Worm (Caenorhabditis elegans) whole organism, early embryonic: ENCODE results near the gene K09H11.6.
"Not testable (repeated sequence)": the region's sequence is repeated elsewhere in the genome, so short reads cannot be mapped to it uniquely, and the experiment has no call there.

Experiments used
- aly-1 ChIP-seq: sonication (generic microtip); optimal IDR thresholded peaks from 2 replicates; lab custom pipeline; 2016; ENCODE audit warnings: missing genetic modification characterization, missing compliant biosample characterization
- ama-1 ChIP-seq: fragments of 150-350 bp; optimal IDR thresholded peaks from 2 replicates; lab custom pipeline; 2014
- flt-1 ChIP-seq: fragments of 200-800 bp; sonication (Bioruptor generic); IDR thresholded peaks from 2 replicates; pipeline ENCODE4 v1.3.6; 2022; ENCODE audit warnings: missing genetic modification characterization, missing compliant biosample characterization
- hmbx-1 ChIP-seq: sonication (generic microtip); optimal IDR thresholded peaks from 2 replicates; lab custom pipeline; 2016; ENCODE audit warnings: mild to moderate bottlenecking, missing genetic modification characterization, missing compliant biosample characterization
- hmg-4 ChIP-seq: fragments of 200-800 bp; sonication (Bioruptor generic); optimal IDR thresholded peaks from 2 replicates; lab custom pipeline; 2018; ENCODE audit warnings: mild to moderate bottlenecking, missing genetic modification characterization, missing compliant biosample characterization
- sea-1 ChIP-seq: fragments of 200-800 bp; sonication (Bioruptor generic); conservative IDR thresholded peaks from 2 replicates; pipeline ENCODE4 v1.3.6; 2022; ENCODE audit warnings: missing genetic modification characterization, missing compliant biosample characterization
- tbx-37 ChIP-seq: fragments of 200-800 bp; sonication (Bioruptor generic); conservative IDR thresholded peaks from 2 replicates; pipeline ENCODE4 v1.3.6; 2022; ENCODE audit warnings: missing genetic modification reagents, missing genetic modification characterization, missing compliant biosample characterization

DNA sequence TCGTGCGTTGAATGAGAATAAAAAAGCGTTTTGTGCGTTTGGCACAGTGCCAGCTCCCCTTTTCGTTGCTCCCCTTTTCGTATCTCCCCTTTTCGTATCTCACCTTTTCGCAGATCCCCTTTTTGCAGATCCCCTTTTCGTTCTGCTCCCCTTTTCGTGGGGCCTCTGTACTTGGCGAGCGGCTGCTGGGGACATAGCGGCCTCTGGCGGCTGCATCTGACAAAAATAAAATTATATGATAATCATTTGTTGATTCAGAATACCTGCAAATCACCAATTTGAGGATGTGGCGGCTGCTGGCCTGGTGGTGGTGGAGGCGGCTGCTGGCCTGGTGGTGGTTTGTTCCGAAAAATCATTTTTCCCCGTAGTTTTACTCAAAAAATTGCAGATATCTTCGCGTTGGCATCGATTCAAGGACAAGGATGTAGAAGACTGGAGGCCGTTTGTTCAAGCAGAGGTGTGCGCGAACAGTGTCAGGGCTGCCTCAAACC, 19.3 kb upstream of the K09H11.6 start, which contains the start of gene K09H11.11:
- TF ChIP-seq flt-1 (GFP tag; lab: Robert Waterston, UW); hmbx-1; ama-1 (lab: Kevin White, UChicago); aly-1 (tag; lab: Kevin White, UChicago); hmg-4 (GFP tag; lab: Kevin White, UChicago); tbx-37 (GFP tag; lab: Robert Waterston, UW); sea-1 (GFP tag; lab: Robert Waterston, UW): not testable (repeated sequence)
